Worm (Caenorhabditis elegans) whole organism, L1 larva: ENCODE results near the gene nhr-27.

Experiments used
- C34B4.2 ChIP-seq: sonication (generic microtip); optimal IDR thresholded peaks from 2 replicates; lab custom pipeline; 2017; ENCODE audit warnings: mild to moderate bottlenecking, missing genetic modification characterization, missing compliant biosample characterization
- F16B12.6 ChIP-seq: fragments of 150-350 bp; optimal IDR thresholded peaks from 2 replicates; lab custom pipeline; 2014; ENCODE audit warnings: missing biosample characterization, missing genetic modification characterization
- blmp-1 ChIP-seq: fragments of 150-350 bp; optimal IDR thresholded peaks from 2 replicates; lab custom pipeline; 2014; ENCODE audit warnings: missing biosample characterization, missing genetic modification characterization
- ceh-8 ChIP-seq: fragments of 200-800 bp; sonication (Bioruptor generic); optimal IDR thresholded peaks from 2 replicates; lab custom pipeline; 2018; ENCODE audit warnings: mild to moderate bottlenecking, missing genetic modification characterization, moderate library complexity, missing compliant biosample characterization
- ceh-82 ChIP-seq, 3 experiments: fragments of 150-350 bp in 1 of 3; sonication (generic microtip) in 2 of 3; optimal IDR thresholded peaks; 2 replicates each; lab custom pipeline; 2014 to 2017; ENCODE audit warnings: missing biosample characterization in 3 of 3, missing genetic modification characterization in 3 of 3
- ces-1 ChIP-seq: fragments of 150-350 bp; optimal IDR thresholded peaks from 2 replicates; lab custom pipeline; 2014; ENCODE audit warnings: missing biosample characterization, missing genetic modification reagents, missing genetic modification characterization
- dpl-1 ChIP-seq, 3 experiments: fragments of 150-350 bp in 2 of 3; sonication (generic microtip) in 1 of 3; optimal IDR thresholded peaks; 2 replicates each; lab custom pipeline; 2014 to 2017; ENCODE audit warnings: missing biosample characterization in 3 of 3, missing genetic modification characterization in 3 of 3, missing genetic modification reagents in 3 of 3
- dsc-1 ChIP-seq: sonication (generic microtip); optimal IDR thresholded peaks from 2 replicates; lab custom pipeline; 2016; ENCODE audit warnings: mild to moderate bottlenecking, missing genetic modification characterization, missing compliant biosample characterization
- efl-1 ChIP-seq, 4 experiments: fragments of 150-350 bp; optimal IDR thresholded peaks in 3 of 4; peaks in 1 of 4; 1 replicate in 1 of 4; 2 replicates in 3 of 4; lab custom pipeline; 2014; ENCODE audit warnings: missing biosample characterization in 2 of 4, missing genetic modification characterization in 2 of 4, missing genetic modification reagents in 2 of 4
- egl-13 ChIP-seq: sonication (generic microtip); optimal IDR thresholded peaks from 2 replicates; lab custom pipeline; 2016; ENCODE audit warnings: missing genotype, missing genetic modification reagents, missing genetic modification characterization, missing compliant biosample characterization
- egl-27 ChIP-seq, 2 experiments: fragments of 150-350 bp in 1 of 2; sonication (generic microtip); optimal IDR thresholded peaks; 3 replicates each; lab custom pipeline; 2017 to 2018; ENCODE audit warnings: missing biosample characterization in 2 of 2, missing genetic modification characterization in 2 of 2, missing genetic modification reagents in 2 of 2
- elt-2 ChIP-seq: sonication (generic microtip); optimal IDR thresholded peaks from 2 replicates; lab custom pipeline; 2016; ENCODE audit warnings: missing genetic modification characterization, mild to moderate bottlenecking, inconsistent platforms, missing compliant biosample characterization, missing genetic modification reagents
- elt-3 ChIP-seq, 6 experiments: fragments of 150-350 bp in 1 of 6; sonication (generic microtip); optimal IDR thresholded peaks; 2 replicates each; lab custom pipeline; 2017 to 2018; ENCODE audit warnings: missing biosample characterization in 6 of 6, missing genetic modification characterization in 6 of 6, inconsistent platforms in 1 of 6
- fkh-8 ChIP-seq: sonication (generic microtip); optimal IDR thresholded peaks from 2 replicates; lab custom pipeline; 2016; ENCODE audit warnings: mild to moderate bottlenecking, missing genetic modification characterization, missing compliant biosample characterization
- fos-1 ChIP-seq: fragments of 150-350 bp; optimal IDR thresholded peaks from 2 replicates; lab custom pipeline; 2014; ENCODE audit warnings: missing biosample characterization, missing genetic modification characterization
- irx-1 ChIP-seq: sonication (generic microtip); optimal IDR thresholded peaks from 2 replicates; lab custom pipeline; 2016; ENCODE audit warnings: missing genetic modification characterization, missing compliant biosample characterization
- lin-14 ChIP-seq: fragments of 200-800 bp; sonication (Bioruptor generic); optimal IDR thresholded peaks from 2 replicates; lab custom pipeline; 2018; ENCODE audit warnings: mild to moderate bottlenecking, missing genetic modification characterization, moderate library complexity, missing compliant biosample characterization
- lin-35 ChIP-seq, 2 experiments: fragments of 150-350 bp; optimal IDR thresholded peaks; 2 replicates each; lab custom pipeline; 2014; ENCODE audit warnings: missing biosample characterization in 2 of 2, missing genetic modification characterization in 2 of 2, missing genetic modification reagents in 2 of 2
- lin-39 ChIP-seq: fragments of 150-350 bp; optimal IDR thresholded peaks from 2 replicates; lab custom pipeline; 2014; ENCODE audit warnings: missing biosample characterization, missing genetic modification reagents, missing genetic modification characterization
- lir-3 ChIP-seq: sonication (generic microtip); optimal IDR thresholded peaks from 2 replicates; lab custom pipeline; 2016; ENCODE audit warnings: mild to moderate bottlenecking, missing genetic modification characterization, moderate library complexity, missing compliant biosample characterization; ENCODE audit not compliant: poor library complexity
- mdl-1 ChIP-seq, 2 experiments: fragments of 150-350 bp; optimal IDR thresholded peaks; 2 replicates each; lab custom pipeline; 2014 to 2017; ENCODE audit warnings: missing biosample characterization in 2 of 2, missing genetic modification characterization in 2 of 2, inconsistent platforms in 1 of 2
- mef-2 ChIP-seq: fragments of 150-350 bp; optimal IDR thresholded peaks from 2 replicates; lab custom pipeline; 2014; ENCODE audit warnings: missing biosample characterization, missing genetic modification characterization
- nhr-11 ChIP-seq: fragments of 150-350 bp; optimal IDR thresholded peaks from 2 replicates; lab custom pipeline; 2014; ENCODE audit warnings: missing biosample characterization, missing genetic modification characterization
- nhr-12 ChIP-seq: sonication (generic microtip); optimal IDR thresholded peaks from 2 replicates; lab custom pipeline; 2017; ENCODE audit warnings: missing biosample characterization, missing genetic modification characterization
- nhr-19 ChIP-seq: fragments of 200-800 bp; sonication (Bioruptor generic); conservative IDR thresholded peaks from 2 replicates; pipeline ENCODE4 v1.3.6; 2022; ENCODE audit warnings: missing genetic modification characterization, missing compliant biosample characterization
- nhr-237 ChIP-seq: fragments of 150-350 bp; optimal IDR thresholded peaks from 2 replicates; lab custom pipeline; 2014; ENCODE audit warnings: missing biosample characterization, missing genetic modification characterization
- nhr-28 ChIP-seq: fragments of 150-350 bp; optimal IDR thresholded peaks from 2 replicates; lab custom pipeline; 2014; ENCODE audit warnings: missing biosample characterization, missing genetic modification characterization
- nhr-85 ChIP-seq: sonication (generic microtip); peaks from one replicate; lab custom pipeline; 2016; ENCODE audit warnings: missing genetic modification characterization, inconsistent platforms, missing compliant biosample characterization
- nhr-90 ChIP-seq: sonication (generic microtip); optimal IDR thresholded peaks from 2 replicates; lab custom pipeline; 2016; ENCODE audit warnings: mild to moderate bottlenecking, missing genetic modification characterization, missing compliant biosample characterization; ENCODE audit not compliant: poor library complexity
- pag-3 ChIP-seq: sonication (generic microtip); optimal IDR thresholded peaks from 2 replicates; lab custom pipeline; 2017; ENCODE audit warnings: missing genetic modification characterization, mild to moderate bottlenecking, missing compliant biosample characterization, antibody characterized with exemption, borderline replicate concordance; ENCODE audit not compliant: insufficient read depth
- pax-3 ChIP-seq: fragments of 200-800 bp; sonication (Bioruptor generic); optimal IDR thresholded peaks from 2 replicates; lab custom pipeline; 2018; ENCODE audit warnings: mild to moderate bottlenecking, missing genetic modification characterization, moderate library complexity, missing compliant biosample characterization
- pqm-1 ChIP-seq: sonication (generic microtip); optimal IDR thresholded peaks from 3 replicates; lab custom pipeline; 2017; ENCODE audit warnings: missing biosample characterization, missing genetic modification characterization
- skn-1 ChIP-seq: fragments of 150-350 bp; optimal IDR thresholded peaks from 2 replicates; lab custom pipeline; 2014; ENCODE audit warnings: missing biosample characterization, missing genetic modification characterization
- snpc-4 ChIP-seq: fragments of 150-350 bp; optimal IDR thresholded peaks from 2 replicates; lab custom pipeline; 2014; ENCODE audit warnings: missing biosample characterization, missing genetic modification characterization
- tlp-1 ChIP-seq: fragments of 150-350 bp; optimal IDR thresholded peaks from 2 replicates; lab custom pipeline; 2014; ENCODE audit warnings: missing biosample characterization, missing genetic modification characterization
- unc-130 ChIP-seq: fragments of 150-350 bp; optimal IDR thresholded peaks from 2 replicates; lab custom pipeline; 2017; ENCODE audit warnings: missing biosample characterization, missing genetic modification characterization, inconsistent platforms
- vab-15 ChIP-seq: sonication (generic microtip); optimal IDR thresholded peaks from 2 replicates; lab custom pipeline; 2017; ENCODE audit warnings: missing genotype, mild to moderate bottlenecking, missing genetic modification characterization, missing compliant biosample characterization
- xbp-1 ChIP-seq: sonication (generic microtip); optimal IDR thresholded peaks from 2 replicates; lab custom pipeline; 2016; ENCODE audit warnings: missing genetic modification characterization, missing compliant biosample characterization

Gene nhr-27

DNA sequence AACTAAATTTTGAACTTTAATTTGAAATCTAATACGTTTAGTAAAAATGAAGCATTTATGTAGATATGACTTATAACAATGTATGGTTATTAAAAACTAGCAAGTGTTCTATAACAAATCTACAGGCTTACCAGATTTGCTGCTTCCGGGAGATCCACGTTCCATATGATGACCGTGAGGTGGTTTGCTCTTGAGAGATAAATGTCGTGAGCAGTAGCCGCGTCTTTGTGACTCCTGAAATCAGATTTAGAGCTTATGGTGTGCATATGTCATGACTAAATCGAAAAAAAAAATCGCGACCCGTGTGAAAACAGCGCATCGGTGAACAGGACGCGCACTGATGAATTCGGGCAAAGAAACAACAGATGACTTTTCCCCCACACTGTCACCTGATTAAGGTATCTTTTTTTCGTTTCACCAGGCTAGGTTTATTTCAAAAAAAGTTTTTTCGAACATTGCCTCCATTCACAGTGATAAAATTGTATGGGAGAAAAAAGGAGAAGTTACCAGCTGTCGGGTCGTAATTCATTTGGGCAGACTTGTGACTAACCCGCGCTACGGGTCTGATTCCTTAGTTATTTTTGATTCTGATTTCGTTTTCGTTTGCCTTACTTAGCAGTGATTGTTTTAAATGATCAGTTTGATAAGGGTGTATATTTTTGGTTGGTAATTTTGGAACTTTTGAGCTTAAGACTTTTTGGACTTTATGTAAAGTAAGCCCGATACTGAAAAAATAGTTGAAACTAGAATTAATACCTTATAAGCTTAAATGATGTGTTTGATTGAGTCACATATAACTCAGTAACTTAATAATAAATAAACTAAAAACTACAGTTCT is at the start of gene nhr-27:
Gene nhr-27 (minus strand): TSS at position 234 of the 838 bp plus-strand sequence.
- TF ChIP-seq snpc-4 (tag; lab: Kevin White, UChicago) (no peak), mef-2 (tag; lab: Kevin White, UChicago) (no peak), efl-1 (optimal IDR thresholded peaks at IDR 0.05; lab: Kevin White, UChicago) (no peak), efl-1 (GFP tag; optimal IDR thresholded peaks at IDR 0.05 in 1 of 2; lab: Kevin White, UChicago) (peak in 1 of 2 experiments; percentile 65), nhr-11 (tag; lab: Kevin White, UChicago) (no peak), ceh-8 (no peak), nhr-90 (tag; lab: Kevin White, UChicago) (no peak), nhr-19 (GFP tag; lab: Robert Waterston, UW) (peak; percentile 28; the same call in 1 of the 2 replicates), unc-130 (peak; percentile 35), egl-13 (tag; lab: Kevin White, UChicago) (no peak), lin-39 (tag; lab: Kevin White, UChicago) (no peak), blmp-1 (peak; percentile 81), elt-3 (tag; optimal IDR thresholded peaks at IDR 0.05; lab: Kevin White, UChicago) (peak in 1 of 6 experiments; percentile 87), ceh-82 (tag; optimal IDR thresholded peaks at IDR 0.05; lab: Kevin White, UChicago) (no peak), C34B4.2 (tag; lab: Kevin White, UChicago) (no peak), dsc-1 (tag; lab: Kevin White, UChicago) (peak; percentile 10), dpl-1 (GFP tag; optimal IDR thresholded peaks at IDR 0.05; lab: Kevin White, UChicago) (peak in 1 of 3 experiments; percentile 5), lin-14 (GFP tag; lab: Kevin White, UChicago) (peak; percentile 13), mdl-1 (tag; optimal IDR thresholded peaks at IDR 0.05; lab: Kevin White, UChicago) (peak in 1 of 2 experiments; percentile 11), lin-35 (GFP tag; optimal IDR thresholded peaks at IDR 0.05; lab: Kevin White, UChicago) (peak in 1 of 2 experiments; percentile 50), skn-1 (tag; lab: Kevin White, UChicago) (peak; percentile 6), irx-1 (tag; lab: Kevin White, UChicago) (no peak), elt-2 (tag; lab: Kevin White, UChicago) (no peak), nhr-28 (no peak), pqm-1 (tag; lab: Kevin White, UChicago) (no peak), xbp-1 (tag; lab: Kevin White, UChicago) (no peak), nhr-85 (tag; lab: Kevin White, UChicago) (peak; percentile 66), pax-3 (tag; lab: Kevin White, UChicago) (no peak)
- TF ChIP-seq, all 84 proteins: peak for 12

DNA sequence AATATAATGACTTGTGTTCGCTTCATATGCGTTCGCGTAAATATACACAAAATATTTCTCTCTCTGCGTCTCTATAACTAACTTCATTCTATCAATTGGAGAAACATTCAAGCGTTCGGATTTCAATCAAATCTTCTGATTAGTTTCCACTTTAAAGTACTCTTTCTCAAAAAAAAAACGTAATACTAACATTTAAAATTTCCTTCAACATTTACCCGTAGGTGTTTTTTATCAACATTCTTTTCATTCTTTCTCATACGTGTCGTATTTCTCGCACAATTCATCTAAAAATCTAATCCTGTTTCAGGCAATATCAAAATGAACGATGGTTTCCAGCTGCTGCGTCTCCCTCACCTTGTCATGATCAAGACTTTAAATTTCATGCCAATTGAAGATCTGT is 49.6 kb upstream of the nhr-27 start, which contains the start of gene T14G8.2:
Gene T14G8.2 (plus strand): TSS at position 301 of the 400 bp plus-strand sequence.
- TF ChIP-seq nhr-237 (tag; lab: Kevin White, UChicago) (no peak), lir-3 (tag; lab: Kevin White, UChicago) (no peak), mdl-1 (tag; optimal IDR thresholded peaks at IDR 0.05; lab: Kevin White, UChicago) (no peak), fos-1 (tag; lab: Kevin White, UChicago) (no peak), lin-14 (GFP tag; lab: Kevin White, UChicago) (no peak), pag-3 (tag; lab: Kevin White, UChicago) (no peak), pqm-1 (tag; lab: Kevin White, UChicago) (no peak), efl-1 (optimal IDR thresholded peaks at IDR 0.05; lab: Kevin White, UChicago) (no peak), efl-1 (GFP tag; optimal IDR thresholded peaks at IDR 0.05 in 1 of 2; lab: Kevin White, UChicago) (no peak), lin-39 (tag; lab: Kevin White, UChicago) (no peak), F16B12.6 (tag; lab: Kevin White, UChicago) (no peak), ces-1 (no peak), fkh-8 (tag; lab: Kevin White, UChicago) (no peak), nhr-12 (tag; lab: Kevin White, UChicago) (no peak), tlp-1 (tag; lab: Kevin White, UChicago) (no peak), vab-15 (tag; lab: Kevin White, UChicago) (no peak), mef-2 (tag; lab: Kevin White, UChicago) (no peak), egl-27 (tag; optimal IDR thresholded peaks at IDR 0.05; lab: Kevin White, UChicago) (no peak)
- TF ChIP-seq, all 84 proteins: peak for 0
